Fruit fly (Drosophila melanogaster) whole organism, prepupa: ENCODE data around the gene unc-119.

Experiments used
- CG16779 ChIP-seq: fragments of 200-800 bp; sonication (Bioruptor generic); optimal IDR thresholded peaks from 3 replicates; lab custom pipeline; 2017; ENCODE audit warnings: missing biosample characterization, mild to moderate bottlenecking, missing genetic modification characterization
- CG3919 ChIP-seq: fragments of 200-800 bp; sonication (Bioruptor generic); optimal IDR thresholded peaks from 3 replicates; lab custom pipeline; 2016; ENCODE audit warnings: missing biosample characterization, missing genetic modification characterization
- CG8119 ChIP-seq: fragments of 200-800 bp; sonication (Bioruptor generic); IDR thresholded peaks from 3 replicates; pipeline ENCODE4 v1.3.6; 2022; ENCODE audit warnings: missing biosample characterization, missing genetic modification characterization
- CG8632 ChIP-seq: fragments of 200-800 bp; sonication (Bioruptor generic); optimal IDR thresholded peaks from 3 replicates; lab custom pipeline; 2016; ENCODE audit warnings: missing biosample characterization, missing genetic modification characterization
- Eip75B ChIP-seq: fragments of 200-800 bp; sonication (Bioruptor generic); optimal IDR thresholded peaks from 3 replicates; lab custom pipeline; 2016; ENCODE audit warnings: missing biosample characterization, missing genetic modification characterization
- Eip78C ChIP-seq: fragments of 200-800 bp; sonication (Bioruptor generic); peaks from one replicate; lab custom pipeline; 2016; ENCODE audit warnings: missing biosample characterization, missing genetic modification characterization
- Ets21C ChIP-seq: fragments of 200-800 bp; sonication (Bioruptor generic); optimal IDR thresholded peaks from 3 replicates; lab custom pipeline; 2016; ENCODE audit warnings: missing biosample characterization, missing genetic modification characterization
- Gug ChIP-seq: fragments of 200-800 bp; sonication (Bioruptor generic); IDR thresholded peaks from 2 replicates; pipeline ENCODE4 v1.3.6; 2022; ENCODE audit warnings: missing biosample characterization, missing genetic modification characterization
- Hr39 ChIP-seq: fragments of 200-800 bp; sonication (Bioruptor generic); optimal IDR thresholded peaks from 2 replicates; lab custom pipeline; 2016; ENCODE audit warnings: missing biosample characterization, missing genetic modification characterization
- OdsH ChIP-seq: fragments of 200-800 bp; sonication (Bioruptor generic); optimal IDR thresholded peaks from 3 replicates; lab custom pipeline; 2016; ENCODE audit warnings: missing biosample characterization, missing genetic modification characterization
- acj6 ChIP-seq: fragments of 200-800 bp; sonication (Bioruptor generic); optimal IDR thresholded peaks from 3 replicates; lab custom pipeline; 2016; ENCODE audit warnings: missing biosample characterization, missing genetic modification characterization
- dsx ChIP-seq: fragments of 200-800 bp; optimal IDR thresholded peaks from 3 replicates; lab custom pipeline; 2019; ENCODE audit warnings: missing biosample characterization, mild to moderate bottlenecking, missing genetic modification characterization, moderate library complexity; ENCODE audit not compliant: poor library complexity, severe bottlenecking
- eg ChIP-seq: fragments of 200-800 bp; sonication (Bioruptor generic); IDR thresholded peaks from 3 replicates; pipeline ENCODE4 v1.3.6; 2022; ENCODE audit warnings: missing biosample characterization, missing genetic modification characterization

- TF ChIP-seq Ets21C (GFP tag; lab: Kevin White, UChicago) (no peak), dsx (no peak), CG8119 (no peak), Eip78C (GFP tag; lab: Kevin White, UChicago) (no peak), OdsH (GFP tag; lab: Kevin White, UChicago) (no peak), Eip75B (GFP tag; lab: Kevin White, UChicago) (no peak), Gug (GFP tag; lab: Robert Waterston, UW) (no peak), Hr39 (GFP tag; lab: Kevin White, UChicago) (no peak), eg (GFP tag; lab: Robert Waterston, UW) (no peak), CG8632 (GFP tag; lab: Kevin White, UChicago) (no peak), CG3919 (GFP tag; lab: Kevin White, UChicago) (no peak), CG16779 (tag; lab: Kevin White, UChicago) (no peak), acj6 (GFP tag; lab: Kevin White, UChicago) (no peak)
Observed at dm6 chrX:7328746-7329145, 37.6 kb upstream of the unc-119 start, which contains the start of gene Acsf3.
